Fruit fly (Drosophila melanogaster): ENCODE measurements around the gene CG8001.
A peak's percentile ranks its signal among the peaks of the same experiment; 100 is the strongest.

CG8001 gene

dm6 chr3L:1730873-1731272 lies 25.1 kb upstream of the CG8001 start, which contains the start of gene drpr (continued):
- TF ChIP-seq PHDP (tag; optimal IDR thresholded peaks at IDR 0.05) (no peak), dysf (GFP tag; IDR thresholded peaks at IDR 0.05) (no peak), run (tag; optimal IDR thresholded peaks at IDR 0.05) (peak; percentile 16), CG4617 (GFP tag; optimal IDR thresholded peaks at IDR 0.05; ENCODE audit: borderline replicate concordance) (peak; percentile 60), CG8924 (tag; optimal IDR thresholded peaks at IDR 0.05) (peak; percentile 78), chinmo (GFP tag; IDR thresholded peaks at IDR 0.05; ENCODE audit: partially characterized antibody) (peak; percentile 84; the same call in 2 of the 4 replicates), CG10366 (GFP tag; IDR thresholded peaks at IDR 0.05) (no peak), CG1603 (tag; optimal IDR thresholded peaks at IDR 0.05) (peak; percentile 79), gsb (GFP tag; IDR thresholded peaks at IDR 0.05) (no peak), CG9437 (GFP tag; optimal IDR thresholded peaks at IDR 0.05) (no peak), CG17328 (GFP tag; IDR thresholded peaks at IDR 0.05) (no peak), stc (GFP tag; IDR thresholded peaks at IDR 0.05) (no peak; the same call in 1 of the 2 replicates), Med (GFP tag) (peak; percentile 90), mirr (GFP tag; optimal IDR thresholded peaks at IDR 0.05) (peak; percentile 7), Hr3 (GFP tag; optimal IDR thresholded peaks at IDR 0.05) (no peak), dpn (GFP tag; optimal IDR thresholded peaks at IDR 0.05) (no peak), hth (optimal IDR thresholded peaks at IDR 0.05) (no peak), Lim3 (GFP tag; IDR thresholded peaks at IDR 0.05) (no peak), CHES-1-like (GFP tag; optimal IDR thresholded peaks at IDR 0.05) (peak; percentile 19), CG2202 (tag; optimal IDR thresholded peaks at IDR 0.05) (peak; percentile 6), CG17612 (GFP tag; IDR thresholded peaks at IDR 0.05) (no peak), Hey (tag; optimal IDR thresholded peaks at IDR 0.05) (no peak), Dp (GFP tag; optimal IDR thresholded peaks at IDR 0.05) (peak; percentile 71), chn (GFP tag; optimal IDR thresholded peaks at IDR 0.05) (no peak), hkb (optimal IDR thresholded peaks at IDR 0.05) (no peak), hkb (GFP tag; IDR thresholded peaks at IDR 0.05) (no peak), CG2120 (GFP tag; optimal IDR thresholded peaks at IDR 0.05) (peak; percentile 7), CG17186 (GFP tag; optimal IDR thresholded peaks at IDR 0.05) (peak; percentile 11), Gug (GFP tag; IDR thresholded peaks at IDR 0.05) (no peak), ato (GFP tag; IDR thresholded peaks at IDR 0.05; ENCODE audit: partially characterized antibody) (no peak; the same call in 1 of the 2 replicates), phol (tag; optimal IDR thresholded peaks at IDR 0.05) (peak; percentile 20), seq (GFP tag; IDR thresholded peaks at IDR 0.05) (no peak), CG11723 (GFP tag; optimal IDR thresholded peaks at IDR 0.05) (no peak), ham (GFP tag; IDR thresholded peaks at IDR 0.05) (no peak), Scr (GFP tag; IDR thresholded peaks at IDR 0.05; ENCODE audit: partially characterized antibody) (peak; percentile 21; the same call in 1 of the 2 replicates), so (GFP tag; IDR thresholded peaks at IDR 0.05) (no peak), Hr78 (GFP tag; optimal IDR thresholded peaks at IDR 0.05) (no peak), CG7357 (GFP tag; IDR thresholded peaks at IDR 0.05) (no peak), Kr (GFP tag; optimal IDR thresholded peaks at IDR 0.05) (no peak), Sry-β (GFP tag; optimal IDR thresholded peaks at IDR 0.05) (peak; percentile 48), CG34224 (GFP tag; IDR thresholded peaks at IDR 0.05; ENCODE audit: partially characterized antibody) (no peak), Taf1 (GFP tag; IDR thresholded peaks at IDR 0.05) (no peak), crc (GFP tag; optimal IDR thresholded peaks at IDR 0.05) (no peak), Rfx (GFP tag; IDR thresholded peaks at IDR 0.05) (peak; percentile 10; the same call in 1 of the 2 replicates), CG14050 (GFP tag; IDR thresholded peaks at IDR 0.05) (no peak), pnt (GFP tag; optimal IDR thresholded peaks at IDR 0.05) (no peak), kni (GFP tag; optimal IDR thresholded peaks at IDR 0.05) (peak; percentile 2), CG10321 (GFP tag; IDR thresholded peaks at IDR 0.05) (no peak), Mrtf (GFP tag; IDR thresholded peaks at IDR 0.05) (no peak), scrt (GFP tag; optimal IDR thresholded peaks at IDR 0.05) (peak; percentile 31), CG2712 (tag; optimal IDR thresholded peaks at IDR 0.05) (peak; percentile 46), NC2α (GFP tag; optimal IDR thresholded peaks at IDR 0.05) (no peak)
